Worm (Caenorhabditis elegans) whole organism, L3 larva: ENCODE data around the gene srh-296.

Experiments used
- R02D3.7 ChIP-seq: fragments of 150-350 bp; optimal IDR thresholded peaks from 2 replicates; lab custom pipeline; 2014; ENCODE audit warnings: missing biosample characterization, missing genetic modification characterization
- aly-2 ChIP-seq: fragments of 150-350 bp; optimal IDR thresholded peaks from 2 replicates; lab custom pipeline; 2014; ENCODE audit warnings: missing biosample characterization, missing genetic modification characterization
- ceh-28 ChIP-seq: fragments of 150-350 bp; optimal IDR thresholded peaks from 2 replicates; lab custom pipeline; 2014; ENCODE audit warnings: missing biosample characterization, missing genetic modification reagents, missing genetic modification characterization
- ceh-82 ChIP-seq: fragments of 150-350 bp; optimal IDR thresholded peaks from 2 replicates; lab custom pipeline; 2014; ENCODE audit warnings: missing biosample characterization, missing genetic modification characterization
- ceh-9 ChIP-seq: sonication (generic microtip); optimal IDR thresholded peaks from 2 replicates; lab custom pipeline; 2018; ENCODE audit warnings: missing biosample characterization, missing genetic modification characterization
- daf-12 ChIP-seq: fragments of 150-350 bp; optimal IDR thresholded peaks from 2 replicates; lab custom pipeline; 2014; ENCODE audit warnings: missing biosample characterization, missing genetic modification reagents, missing genetic modification characterization
- egl-27 ChIP-seq: sonication (generic microtip); optimal IDR thresholded peaks from 4 replicates; lab custom pipeline; 2017; ENCODE audit warnings: missing biosample characterization, missing genetic modification reagents, missing genetic modification characterization
- egl-5 ChIP-seq: fragments of 150-350 bp; optimal IDR thresholded peaks from 2 replicates; lab custom pipeline; 2017; ENCODE audit warnings: missing biosample characterization, missing genetic modification reagents, missing genetic modification characterization, inconsistent platforms
- elt-3 ChIP-seq, 3 experiments: fragments of 150-350 bp in 1 of 3; sonication (generic microtip) in 2 of 3; optimal IDR thresholded peaks; 2 replicates in 2 of 3; 4 replicates in 1 of 3; lab custom pipeline; 2014 to 2017; ENCODE audit warnings: missing biosample characterization in 3 of 3, missing genetic modification characterization in 3 of 3
- eor-1 ChIP-seq, 2 experiments: fragments of 150-350 bp; optimal IDR thresholded peaks; 2 replicates each; lab custom pipeline; 2014 to 2018; ENCODE audit warnings: missing biosample characterization in 2 of 2, missing genetic modification characterization in 2 of 2
- fkh-10 ChIP-seq: sonication (generic microtip); optimal IDR thresholded peaks from 2 replicates; lab custom pipeline; 2017; ENCODE audit warnings: missing biosample characterization, missing genetic modification reagents, missing genetic modification characterization
- fos-1 ChIP-seq: fragments of 150-350 bp; optimal IDR thresholded peaks from 2 replicates; lab custom pipeline; 2014; ENCODE audit warnings: missing biosample characterization, missing genetic modification characterization
- jun-1 ChIP-seq: fragments of 150-350 bp; optimal IDR thresholded peaks from 2 replicates; lab custom pipeline; 2014; ENCODE audit warnings: missing biosample characterization, missing genetic modification reagents, missing genetic modification characterization
- lin-15B ChIP-seq: fragments of 150-350 bp; optimal IDR thresholded peaks from 2 replicates; lab custom pipeline; 2014; ENCODE audit warnings: missing biosample characterization, missing genetic modification characterization
- lin-39 ChIP-seq: fragments of 150-350 bp; optimal IDR thresholded peaks from 2 replicates; lab custom pipeline; 2018; ENCODE audit warnings: missing biosample characterization, missing genetic modification reagents, missing genetic modification characterization
- lsy-12 ChIP-seq: sonication (generic microtip); optimal IDR thresholded peaks from 2 replicates; lab custom pipeline; 2016; ENCODE audit warnings: mild to moderate bottlenecking, missing genetic modification characterization, missing compliant biosample characterization
- mml-1 ChIP-seq: fragments of 150-350 bp; sonication (generic microtip); optimal IDR thresholded peaks from 3 replicates; lab custom pipeline; 2014; ENCODE audit warnings: missing biosample characterization, missing genetic modification characterization
- nhr-11 ChIP-seq: fragments of 150-350 bp; optimal IDR thresholded peaks from 2 replicates; lab custom pipeline; 2014; ENCODE audit warnings: missing biosample characterization, missing genetic modification characterization
- nhr-12 ChIP-seq: fragments of 150-350 bp; optimal IDR thresholded peaks from 2 replicates; lab custom pipeline; 2014; ENCODE audit warnings: missing biosample characterization, missing genetic modification characterization
- nhr-23 ChIP-seq: fragments of 150-350 bp; optimal IDR thresholded peaks from 2 replicates; lab custom pipeline; 2014; ENCODE audit warnings: missing biosample characterization, missing genetic modification reagents, missing genetic modification characterization
- nhr-237 ChIP-seq: fragments of 150-350 bp; optimal IDR thresholded peaks from 2 replicates; lab custom pipeline; 2014; ENCODE audit warnings: missing biosample characterization, missing genetic modification characterization
- nhr-25 ChIP-seq: sonication (generic microtip); optimal IDR thresholded peaks from 2 replicates; lab custom pipeline; 2017; ENCODE audit warnings: missing biosample characterization, missing genetic modification characterization
- nhr-28 ChIP-seq: fragments of 150-350 bp; optimal IDR thresholded peaks from 2 replicates; lab custom pipeline; 2014; ENCODE audit warnings: missing biosample characterization, missing genetic modification characterization
- nhr-43 ChIP-seq: sonication (generic microtip); optimal IDR thresholded peaks from 2 replicates; lab custom pipeline; 2016; ENCODE audit warnings: mild to moderate bottlenecking, missing genetic modification characterization, missing compliant biosample characterization; ENCODE audit not compliant: poor library complexity, severe bottlenecking
- nhr-67 ChIP-seq: fragments of 150-350 bp; optimal IDR thresholded peaks from 2 replicates; lab custom pipeline; 2014; ENCODE audit warnings: missing biosample characterization, missing genetic modification characterization
- nhr-76 ChIP-seq: fragments of 150-350 bp; sonication (generic microtip); optimal IDR thresholded peaks from 5 replicates; lab custom pipeline; 2014; ENCODE audit warnings: missing biosample characterization, missing genetic modification characterization
- nhr-77 ChIP-seq: fragments of 150-350 bp; optimal IDR thresholded peaks from 2 replicates; lab custom pipeline; 2014; ENCODE audit warnings: missing biosample characterization, missing genetic modification characterization
- pqm-1 ChIP-seq: fragments of 150-350 bp; optimal IDR thresholded peaks from 2 replicates; lab custom pipeline; 2017; ENCODE audit warnings: missing biosample characterization, missing genetic modification characterization, inconsistent platforms
- sea-2 ChIP-seq: fragments of 150-350 bp; sonication (generic microtip); optimal IDR thresholded peaks from 4 replicates; lab custom pipeline; 2014; ENCODE audit warnings: missing biosample characterization, missing genetic modification reagents, missing genetic modification characterization
- skn-1 ChIP-seq: fragments of 150-350 bp; optimal IDR thresholded peaks from 2 replicates; lab custom pipeline; 2014; ENCODE audit warnings: missing biosample characterization, missing genetic modification characterization
- unc-39 ChIP-seq: sonication (generic microtip); optimal IDR thresholded peaks from 4 replicates; lab custom pipeline; 2017; ENCODE audit warnings: missing biosample characterization, missing genetic modification characterization
- unc-62 ChIP-seq: fragments of 150-350 bp; sonication (generic microtip); optimal IDR thresholded peaks from 4 replicates; lab custom pipeline; 2014; ENCODE audit warnings: missing biosample characterization, missing genetic modification reagents, missing genetic modification characterization
- zag-1 ChIP-seq: fragments of 150-350 bp; optimal IDR thresholded peaks from 2 replicates; lab custom pipeline; 2014; ENCODE audit warnings: missing biosample characterization, missing genetic modification characterization
- ztf-11 ChIP-seq: fragments of 150-350 bp; optimal IDR thresholded peaks from 2 replicates; lab custom pipeline; 2014; ENCODE audit warnings: missing biosample characterization, missing genetic modification characterization

The srh-296 gene

DNA sequence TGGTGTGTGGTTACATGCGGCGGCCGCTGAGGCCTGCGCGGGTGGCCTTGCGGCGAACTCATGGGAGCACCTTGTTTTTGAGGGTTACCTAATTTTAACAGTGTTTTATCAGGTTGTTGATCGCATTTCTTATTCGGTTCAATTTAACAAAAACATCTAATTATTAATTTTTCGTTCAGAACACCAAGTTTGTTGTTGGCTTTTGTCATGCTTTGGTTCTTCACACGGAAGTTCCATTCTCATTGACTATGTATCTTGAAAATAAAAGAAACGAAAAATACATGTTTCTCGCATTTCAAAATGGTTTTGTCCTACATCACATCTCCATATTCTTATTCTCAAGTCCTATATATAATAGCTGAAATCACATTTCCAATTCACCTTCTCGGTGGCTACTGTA, 20.0 kb upstream of the srh-296 start, which contains the start of gene srh-290:
srh-290 (plus strand) TSS at position 301 of the 400 bp plus-strand sequence.
- no peak for TF ChIP-seq nhr-12 (tag; lab: Kevin White, UChicago)
- no peak for TF ChIP-seq daf-12 (tag; lab: Kevin White, UChicago)
- TF ChIP-seq nhr-23 (tag; lab: Kevin White, UChicago) = no peak
- no peak for TF ChIP-seq unc-62
- no peak for TF ChIP-seq nhr-67 (tag; lab: Kevin White, UChicago)
- TF ChIP-seq ceh-9 (tag; lab: Kevin White, UChicago) = no peak
- TF ChIP-seq skn-1 = no peak
- TF ChIP-seq egl-5 (tag; lab: Kevin White, UChicago) = no peak
- no peak for TF ChIP-seq pqm-1 (tag; lab: Kevin White, UChicago)
- TF ChIP-seq nhr-77 = no peak
- TF ChIP-seq nhr-25 (tag; lab: Kevin White, UChicago) = no peak
- no peak for TF ChIP-seq lsy-12
- no peak for TF ChIP-seq nhr-28 (tag; lab: Kevin White, UChicago)
- no peak for TF ChIP-seq nhr-11
- no peak for TF ChIP-seq egl-27 (tag; lab: Kevin White, UChicago)
- TF ChIP-seq fkh-10 (GFP tag; lab: Kevin White, UChicago) = no peak
- no peak for TF ChIP-seq eor-1 (tag; optimal IDR thresholded peaks at IDR 0.05; lab: Kevin White, UChicago)

DNA sequence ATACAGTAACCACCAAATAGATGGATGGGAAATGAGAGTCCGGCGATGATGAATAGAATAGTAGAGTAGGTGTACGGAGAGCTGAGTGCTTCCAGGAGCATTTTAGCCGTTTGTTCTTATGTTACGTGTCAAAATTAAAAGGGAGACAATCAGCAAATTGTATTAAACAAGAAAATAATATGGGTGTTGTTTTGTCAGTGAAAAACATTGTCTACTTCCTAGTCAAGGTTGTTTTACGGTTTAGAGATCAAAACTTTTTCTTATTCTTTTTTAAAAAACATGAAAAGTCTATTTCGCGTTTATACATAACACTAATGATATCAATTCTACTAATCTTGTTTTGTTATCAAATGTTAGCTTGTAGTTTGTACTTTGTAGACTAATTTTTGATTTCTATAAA, 16.2 kb upstream of the srh-296 start, which contains the start of gene srh-289:
srh-289 (minus strand) TSS at position 101 of the 400 bp plus-strand sequence.
- TF ChIP-seq nhr-237 = no peak
- no peak for TF ChIP-seq lin-39 (tag; lab: Kevin White, UChicago)
- no peak for TF ChIP-seq R02D3.7 (tag; lab: Kevin White, UChicago)
- TF ChIP-seq nhr-23 (tag; lab: Kevin White, UChicago) = no peak
- TF ChIP-seq ceh-28 (tag; lab: Kevin White, UChicago) = no peak
- no peak for TF ChIP-seq skn-1
- no peak for TF ChIP-seq daf-12 (tag; lab: Kevin White, UChicago)
- TF ChIP-seq pqm-1 (tag; lab: Kevin White, UChicago) = no peak
- no peak for TF ChIP-seq nhr-67 (tag; lab: Kevin White, UChicago)
- no peak for TF ChIP-seq nhr-43 (tag; lab: Kevin White, UChicago)
- no peak for TF ChIP-seq elt-3 (tag; optimal IDR thresholded peaks at IDR 0.05; lab: Kevin White, UChicago)
- TF ChIP-seq lin-15B (tag; lab: Kevin White, UChicago) = no peak
- TF ChIP-seq unc-39 (tag; lab: Kevin White, UChicago) = no peak
- no peak for TF ChIP-seq egl-5 (tag; lab: Kevin White, UChicago)
- no peak for TF ChIP-seq fos-1 (tag; lab: Kevin White, UChicago)
- no peak for TF ChIP-seq ztf-11
- TF ChIP-seq ceh-82 (tag; lab: Kevin White, UChicago) = no peak
- TF ChIP-seq sea-2 (GFP tag; lab: Kevin White, UChicago) = no peak
- TF ChIP-seq jun-1 (tag; lab: Kevin White, UChicago) = no peak
- TF ChIP-seq nhr-25 (tag; lab: Kevin White, UChicago) = no peak
- TF ChIP-seq, all 47 proteins: peak for 0

DNA sequence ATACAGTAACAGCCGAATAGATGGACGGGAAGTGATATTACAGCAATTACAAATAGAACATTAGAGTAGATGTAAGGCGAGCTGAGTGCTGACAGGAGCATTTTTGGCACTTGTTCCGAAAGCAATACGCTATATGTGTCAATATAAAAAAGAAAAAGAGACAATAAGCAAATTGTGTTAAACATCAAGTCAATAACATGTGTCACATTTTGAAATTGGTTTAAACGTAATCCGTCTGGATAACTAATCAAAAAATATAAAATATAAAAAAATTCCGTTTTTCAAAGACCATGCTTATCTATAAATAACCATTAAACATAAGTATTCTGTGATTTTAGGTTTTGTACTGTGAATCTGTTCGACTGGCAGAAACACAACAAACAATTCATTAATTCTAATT, 14.5 kb upstream of the srh-296 start, which contains the start of gene srh-288:
srh-288 (minus strand) TSS at position 101 of the 400 bp plus-strand sequence.
- no peak for TF ChIP-seq unc-39 (tag; lab: Kevin White, UChicago)
- TF ChIP-seq jun-1 (tag; lab: Kevin White, UChicago) = no peak
- no peak for TF ChIP-seq fos-1 (tag; lab: Kevin White, UChicago)

DNA sequence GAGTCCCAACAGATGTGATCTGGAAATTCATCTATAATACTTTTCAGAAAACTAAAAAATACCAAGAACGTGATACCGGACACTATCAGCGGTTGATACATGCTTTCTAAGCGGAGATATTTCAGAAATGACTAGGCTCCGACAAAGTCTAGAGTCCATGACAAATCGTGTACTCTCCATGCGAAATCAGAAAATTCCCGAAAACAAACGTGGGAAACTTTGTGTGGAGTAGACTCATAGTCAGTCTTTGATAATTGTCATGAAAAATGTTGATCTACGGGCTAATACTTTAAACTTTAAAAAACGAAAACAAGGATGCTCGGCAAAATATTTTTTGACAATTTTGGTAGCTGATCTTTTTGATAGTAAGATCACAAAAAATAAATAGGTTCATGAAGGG, 11.4 kb upstream of the srh-296 start, which contains the start of gene srx-18:
srx-18 (minus strand) TSS at position 101 of the 400 bp plus-strand sequence.
- TF ChIP-seq egl-27 (tag; lab: Kevin White, UChicago) (no peak), zag-1 (tag; lab: Kevin White, UChicago) (no peak), aly-2 (tag; lab: Kevin White, UChicago) (no peak), mml-1 (no peak), ceh-9 (tag; lab: Kevin White, UChicago) (no peak), lin-39 (tag; lab: Kevin White, UChicago) (no peak), elt-3 (tag; optimal IDR thresholded peaks at IDR 0.05; lab: Kevin White, UChicago) (no peak), nhr-76 (no peak), skn-1 (no peak), daf-12 (tag; lab: Kevin White, UChicago) (no peak), nhr-43 (tag; lab: Kevin White, UChicago) (no peak), lin-15B (tag; lab: Kevin White, UChicago) (no peak)
